Worm (Caenorhabditis elegans) whole organism, L4 larva: ENCODE results near the gene F32D8.8.

ENCODE experiments used
- dve-1 ChIP-seq: sonication (generic microtip); optimal IDR thresholded peaks from 2 replicates; lab custom pipeline; 2017; ENCODE audit warnings: antibody characterized with exemption, mild to moderate bottlenecking, missing genetic modification characterization, missing compliant biosample characterization; ENCODE audit not compliant: insufficient read depth
- lsy-2 ChIP-seq, 2 experiments: fragments of 150-350 bp in 1 of 2; sonication (generic microtip) in 1 of 2; optimal IDR thresholded peaks; 2 replicates each; lab custom pipeline; 2014 to 2017; ENCODE audit warnings: missing biosample characterization in 2 of 2, missing genetic modification characterization in 2 of 2

DNA sequence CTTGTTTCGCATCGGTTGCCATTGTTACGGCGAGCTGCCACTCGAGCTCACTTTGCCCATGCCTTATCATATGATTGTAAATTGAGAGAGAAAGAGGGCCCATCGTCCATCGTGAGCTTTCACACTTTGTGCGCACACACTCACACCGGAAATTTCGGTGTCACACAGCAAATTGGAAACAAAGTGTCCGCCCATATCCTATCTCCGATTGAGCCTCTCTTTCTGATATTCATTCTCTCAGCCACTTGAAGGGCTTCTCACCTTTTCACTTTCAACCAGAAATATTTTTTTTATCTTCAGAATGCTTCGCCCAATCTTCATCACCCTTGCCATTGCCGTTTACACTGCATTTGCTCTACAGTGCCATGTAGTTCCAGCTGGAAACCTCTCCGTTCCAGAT is 26.9 kb upstream of the F32D8.8 start, which contains the start of gene F58B4.3:
- TF ChIP-seq dve-1 (tag; lab: Kevin White, UChicago) = no peak
- no peak for TF ChIP-seq lsy-2 (tag; optimal IDR thresholded peaks at IDR 0.05; lab: Kevin White, UChicago)
